Fruit fly (Drosophila melanogaster) whole organism, pupa: ENCODE results near the gene Prp18.

Source experiments
- CG10348 ChIP-seq: fragments of 200-800 bp; sonication (Bioruptor generic); IDR thresholded peaks from 2 replicates; pipeline ENCODE4 v1.3.6; 2022; ENCODE audit warnings: missing biosample characterization, missing genetic modification characterization
- CG12605 ChIP-seq: fragments of 200-800 bp; sonication (Bioruptor generic); IDR thresholded peaks from 2 replicates; pipeline ENCODE4 v1.3.6; 2022; ENCODE audit warnings: missing biosample characterization, missing genetic modification characterization
- CG13204 ChIP-seq: fragments of 200-800 bp; sonication (Bioruptor generic); optimal IDR thresholded peaks from 2 replicates; lab custom pipeline; 2018; ENCODE audit warnings: missing biosample characterization, mild to moderate bottlenecking, missing genetic modification characterization, moderate library complexity
- CG14655 ChIP-seq: fragments of 200-800 bp; sonication (Bioruptor generic); optimal IDR thresholded peaks from 3 replicates; lab custom pipeline; 2017; ENCODE audit warnings: mild to moderate bottlenecking, missing biosample characterization, missing genetic modification reagents, missing genetic modification characterization
- CG15710 ChIP-seq: fragments of 200-800 bp; sonication (Bioruptor generic); optimal IDR thresholded peaks from 2 replicates; lab custom pipeline; 2018; ENCODE audit warnings: missing biosample characterization, mild to moderate bottlenecking, missing genetic modification characterization, moderate library complexity
- CG17806 ChIP-seq: fragments of 200-800 bp; sonication (Bioruptor generic); optimal IDR thresholded peaks from 2 replicates; lab custom pipeline; 2018; ENCODE audit warnings: missing biosample characterization, mild to moderate bottlenecking, missing genetic modification characterization, moderate library complexity
- CG32121 ChIP-seq: fragments of 200-800 bp; sonication (Bioruptor generic); IDR thresholded peaks from 2 replicates; pipeline ENCODE4 v1.3.6; 2022; ENCODE audit warnings: missing biosample characterization, missing genetic modification characterization
- CG34367 ChIP-seq: fragments of 200-800 bp; sonication (Bioruptor generic); optimal IDR thresholded peaks from 2 replicates; lab custom pipeline; 2018; ENCODE audit warnings: missing biosample characterization, mild to moderate bottlenecking, missing genetic modification characterization
- CG4496 ChIP-seq: fragments of 200-800 bp; sonication (Bioruptor generic); IDR thresholded peaks from 3 replicates; pipeline ENCODE4 v1.3.6; 2022; ENCODE audit warnings: missing biosample characterization, missing genetic modification characterization
- CG8159 ChIP-seq: fragments of 200-800 bp; sonication (Bioruptor generic); optimal IDR thresholded peaks from 3 replicates; lab custom pipeline; 2018; ENCODE audit warnings: missing biosample characterization, mild to moderate bottlenecking, missing genetic modification characterization, moderate library complexity
- CG8301 ChIP-seq: fragments of 200-800 bp; sonication (Bioruptor generic); optimal IDR thresholded peaks from 2 replicates; lab custom pipeline; 2018; ENCODE audit warnings: missing biosample characterization, mild to moderate bottlenecking, missing genetic modification characterization
- CG9948 ChIP-seq: fragments of 200-800 bp; sonication (Bioruptor generic); optimal IDR thresholded peaks from 2 replicates; lab custom pipeline; 2018; ENCODE audit warnings: missing biosample characterization, mild to moderate bottlenecking, missing genetic modification characterization, moderate library complexity
- D1 ChIP-seq: fragments of 200-800 bp; sonication (Bioruptor generic); optimal IDR thresholded peaks from 2 replicates; lab custom pipeline; 2018; ENCODE audit warnings: missing biosample characterization, mild to moderate bottlenecking, missing genetic modification characterization, moderate library complexity
- EcR ChIP-seq: fragments of 200-800 bp; sonication (Bioruptor generic); optimal IDR thresholded peaks from 3 replicates; lab custom pipeline; 2019; ENCODE audit warnings: missing biosample characterization, missing genetic modification characterization, mild to moderate bottlenecking, moderate library complexity, missing genetic modification reagents
- Ets98B ChIP-seq: fragments of 200-800 bp; sonication (Bioruptor generic); IDR thresholded peaks from 2 replicates; pipeline ENCODE4 v1.3.6; 2022; ENCODE audit warnings: missing biosample characterization, missing genetic modification characterization
- Pif1A ChIP-seq: fragments of 200-800 bp; sonication (Bioruptor generic); optimal IDR thresholded peaks from 3 replicates; lab custom pipeline; 2016; ENCODE audit warnings: missing biosample characterization, missing genetic modification characterization
- Pif1B ChIP-seq: fragments of 200-800 bp; sonication (Bioruptor generic); optimal IDR thresholded peaks from 3 replicates; lab custom pipeline; 2016; ENCODE audit warnings: missing biosample characterization, missing genetic modification characterization
- Snoo ChIP-seq: fragments of 200-800 bp; sonication (Bioruptor generic); optimal IDR thresholded peaks from 3 replicates; lab custom pipeline; 2017; ENCODE audit warnings: missing biosample characterization, mild to moderate bottlenecking, missing genetic modification characterization, inconsistent platforms
- fd96Ca ChIP-seq: fragments of 200-800 bp; sonication (Bioruptor generic); IDR thresholded peaks from 3 replicates; pipeline ENCODE4 v1.3.6; 2022; ENCODE audit warnings: missing biosample characterization, missing genetic modification characterization
- gl ChIP-seq: fragments of 200-800 bp; sonication (Bioruptor generic); optimal IDR thresholded peaks from 2 replicates; lab custom pipeline; 2018; ENCODE audit warnings: missing biosample characterization, mild to moderate bottlenecking, missing genetic modification characterization
- rn ChIP-seq: fragments of 200-800 bp; sonication (Bioruptor generic); IDR thresholded peaks from 2 replicates; pipeline ENCODE4 v1.3.6; 2022; ENCODE audit warnings: missing biosample characterization, missing genetic modification characterization

Gene Prp18

dm6 chr3R:19017318-19018043 lies 13.6 kb downstream of the Prp18 start:
- TF ChIP-seq rn (GFP tag; lab: Robert Waterston, UW): no peak
- TF ChIP-seq EcR (GFP tag; lab: Kevin White, UChicago): peak; percentile 20
- TF ChIP-seq CG13204 (GFP tag; lab: Kevin White, UChicago): peak; percentile 94

DNA sequence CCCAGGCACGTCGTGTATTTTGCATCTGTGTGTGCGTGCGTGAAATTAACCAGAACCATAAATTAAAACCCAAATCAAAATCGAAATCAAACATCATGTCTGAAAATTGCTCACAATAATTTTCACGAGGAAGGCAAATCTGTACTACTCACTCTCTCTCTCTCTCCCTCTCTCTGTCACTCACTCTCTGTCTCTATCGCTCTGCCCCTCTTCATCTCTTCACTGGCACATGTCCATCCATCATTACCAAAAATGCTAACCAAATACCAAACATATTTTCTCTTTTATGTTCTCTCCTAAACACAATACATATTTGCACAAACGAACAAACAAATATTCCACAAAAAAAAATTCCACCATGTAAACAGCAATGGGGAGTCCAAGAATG lies 15.7 kb downstream of the Prp18 start:
- TF ChIP-seq Pif1A (GFP tag; lab: Kevin White, UChicago) (no peak), CG17806 (tag; lab: Kevin White, UChicago) (no peak), CG12605 (GFP tag; lab: Robert Waterston, UW) (no peak), Pif1B (GFP tag; lab: Kevin White, UChicago) (no peak), CG8301 (tag; lab: Kevin White, UChicago) (no peak), CG32121 (GFP tag; lab: Robert Waterston, UW) (no peak), CG34367 (no peak), CG14655 (no peak), Ets98B (GFP tag; lab: Robert Waterston, UW) (no peak), CG13204 (GFP tag; lab: Kevin White, UChicago) (no peak), rn (GFP tag; lab: Robert Waterston, UW) (no peak), gl (no peak), Snoo (no peak), CG8159 (tag; lab: Kevin White, UChicago) (no peak), D1 (tag; lab: Kevin White, UChicago) (no peak), CG15710 (tag; lab: Kevin White, UChicago) (no peak)
- TF ChIP-seq, all 21 proteins: peak for 0

- TF ChIP-seq Ets98B (GFP tag; lab: Robert Waterston, UW) (peak; percentile 68; the same call in 1 of the 2 replicates), CG32121 (GFP tag; lab: Robert Waterston, UW) (peak; percentile 62), D1 (tag; lab: Kevin White, UChicago) (no peak), CG4496 (GFP tag; lab: Robert Waterston, UW) (peak; percentile 56; the same call in 1 of the 3 replicates), Snoo (no peak), CG9948 (tag; lab: Kevin White, UChicago) (peak; percentile 16), CG14655 (no peak), CG8301 (tag; lab: Kevin White, UChicago) (peak; percentile 29), rn (GFP tag; lab: Robert Waterston, UW) (0 out of 2 replicates have a peak, but pooled peaks have one; percentile 16), fd96Ca (GFP tag; lab: Robert Waterston, UW) (no peak), CG12605 (GFP tag; lab: Robert Waterston, UW) (peak; percentile 36), CG17806 (tag; lab: Kevin White, UChicago) (peak; percentile 9), gl (no peak), CG10348 (GFP tag; lab: Robert Waterston, UW) (no peak), Pif1A (GFP tag; lab: Kevin White, UChicago) (no peak)
Observed at dm6 chr3R:19014742-19015422, 16.2 kb downstream of the Prp18 start.

DNA sequence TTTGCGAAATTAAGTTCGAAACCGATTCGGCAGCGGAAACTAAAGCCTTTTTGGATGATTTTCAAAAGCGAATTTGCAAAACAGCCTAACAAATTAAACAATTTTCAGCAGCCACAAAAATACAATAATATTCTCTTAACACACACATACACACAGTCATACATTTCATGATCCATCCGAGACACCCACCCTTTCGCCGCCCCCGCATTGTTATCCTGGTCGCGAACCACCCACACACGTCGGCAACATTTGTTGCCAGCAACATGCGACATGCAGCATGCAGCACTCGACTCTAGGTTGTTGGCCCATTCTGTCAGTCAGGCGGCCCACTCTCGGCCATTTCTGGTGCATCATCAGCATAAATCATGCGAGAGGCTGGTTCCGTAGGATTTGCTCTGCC lies 17.0 kb downstream of the Prp18 start:
- no peak for TF ChIP-seq rn (GFP tag; lab: Robert Waterston, UW)
- no peak for TF ChIP-seq CG8159 (tag; lab: Kevin White, UChicago)
- no peak for TF ChIP-seq CG13204 (GFP tag; lab: Kevin White, UChicago)
- no peak for TF ChIP-seq CG8301 (tag; lab: Kevin White, UChicago)
- no peak for TF ChIP-seq CG32121 (GFP tag; lab: Robert Waterston, UW)
- no peak for TF ChIP-seq CG14655
- no peak for TF ChIP-seq fd96Ca (GFP tag; lab: Robert Waterston, UW)
- no peak for TF ChIP-seq Pif1A (GFP tag; lab: Kevin White, UChicago)
- TF ChIP-seq CG4496 (GFP tag; lab: Robert Waterston, UW): no peak
- no peak for TF ChIP-seq EcR (GFP tag; lab: Kevin White, UChicago)
- TF ChIP-seq gl: no peak
- TF ChIP-seq CG34367: no peak

DNA sequence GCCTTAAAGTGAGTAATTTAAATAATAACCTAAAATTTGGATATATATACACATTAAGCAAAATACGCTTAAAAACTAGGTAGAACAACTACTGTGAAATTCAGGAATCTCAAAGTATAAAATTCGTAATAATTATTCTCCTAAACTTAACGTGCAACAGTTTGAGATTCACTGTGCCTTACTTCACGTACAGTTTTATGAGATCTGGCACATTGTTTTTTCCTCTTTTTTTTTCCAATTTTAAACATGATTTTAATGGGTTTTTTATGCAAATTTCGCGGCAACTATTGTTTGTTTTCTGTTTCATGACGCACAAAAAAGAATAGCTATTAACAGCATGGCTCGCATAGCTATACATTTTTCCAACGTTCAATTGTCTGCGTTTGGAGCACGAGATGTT lies 19.2 kb downstream of the Prp18 start:
- TF ChIP-seq rn (GFP tag; lab: Robert Waterston, UW) (no peak), CG13204 (GFP tag; lab: Kevin White, UChicago) (no peak), CG12605 (GFP tag; lab: Robert Waterston, UW) (no peak), Pif1B (GFP tag; lab: Kevin White, UChicago) (no peak), CG8301 (tag; lab: Kevin White, UChicago) (no peak), gl (no peak), Ets98B (GFP tag; lab: Robert Waterston, UW) (no peak), D1 (tag; lab: Kevin White, UChicago) (no peak), CG17806 (tag; lab: Kevin White, UChicago) (no peak), CG10348 (GFP tag; lab: Robert Waterston, UW) (no peak), CG9948 (tag; lab: Kevin White, UChicago) (no peak), CG32121 (GFP tag; lab: Robert Waterston, UW) (no peak), Snoo (no peak), CG8159 (tag; lab: Kevin White, UChicago) (no peak), fd96Ca (GFP tag; lab: Robert Waterston, UW) (no peak), CG4496 (GFP tag; lab: Robert Waterston, UW) (no peak)
